Fruit fly (Drosophila melanogaster): ENCODE data around the gene CG12301.
A peak's percentile ranks its signal among the peaks of the same experiment; 100 is the strongest.

Gene CG12301

DNA sequence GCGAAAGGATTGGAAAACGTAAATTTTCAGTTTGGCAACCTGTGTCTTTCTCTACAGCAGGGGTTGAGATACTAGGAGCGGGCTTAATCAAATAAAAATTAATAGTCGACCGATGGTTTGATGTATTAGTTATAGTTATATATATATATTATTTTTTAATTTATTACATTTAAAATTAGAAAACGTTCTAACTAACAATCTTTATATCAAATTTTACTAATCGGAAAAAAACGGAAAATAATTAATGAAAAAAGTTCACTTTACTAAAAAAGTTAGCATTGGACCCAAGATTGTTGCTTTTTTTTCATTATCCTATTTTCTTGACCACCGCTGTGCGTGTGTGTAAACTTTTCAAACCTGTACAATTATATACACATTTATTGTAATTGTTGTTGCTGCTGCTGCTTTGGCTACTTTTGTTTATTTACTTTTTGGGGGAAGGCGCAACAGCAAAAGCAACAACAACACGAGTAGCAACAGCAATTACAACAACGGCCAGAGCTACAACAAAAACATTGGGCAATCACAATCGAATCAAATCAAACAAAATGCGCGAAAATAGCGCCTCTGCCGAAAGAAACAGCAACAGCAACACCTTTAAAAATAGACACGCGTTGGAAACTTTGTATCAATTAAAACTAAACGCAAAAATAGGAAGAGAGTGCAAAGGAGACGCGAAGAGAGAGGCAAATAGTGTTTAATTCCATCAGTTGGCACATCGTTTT, 12.1 kb downstream of the CG12301 start (continued):
- peak; percentile 84 for TF ChIP-seq CG15336 (GFP tag; IDR thresholded peaks at IDR 0.05)
- no peak for TF ChIP-seq topi (GFP tag; optimal IDR thresholded peaks at IDR 0.05)
- no peak for TF ChIP-seq fd85E (GFP tag; optimal IDR thresholded peaks at IDR 0.05)
- TF ChIP-seq CG6808 (GFP tag; optimal IDR thresholded peaks at IDR 0.05), result no peak
- TF ChIP-seq achi (GFP tag; optimal IDR thresholded peaks at IDR 0.05), result peak; percentile 49
- TF ChIP-seq Eip93F (GFP tag; optimal IDR thresholded peaks at IDR 0.05), result no peak
- peak; percentile 48 for TF ChIP-seq Hr4 (GFP tag; optimal IDR thresholded peaks at IDR 0.05)
- TF ChIP-seq Lpt (GFP tag; optimal IDR thresholded peaks at IDR 0.05), result no peak
- peak; percentile 81 for TF ChIP-seq CG32006 (GFP tag; optimal IDR thresholded peaks at IDR 0.05)

DNA sequence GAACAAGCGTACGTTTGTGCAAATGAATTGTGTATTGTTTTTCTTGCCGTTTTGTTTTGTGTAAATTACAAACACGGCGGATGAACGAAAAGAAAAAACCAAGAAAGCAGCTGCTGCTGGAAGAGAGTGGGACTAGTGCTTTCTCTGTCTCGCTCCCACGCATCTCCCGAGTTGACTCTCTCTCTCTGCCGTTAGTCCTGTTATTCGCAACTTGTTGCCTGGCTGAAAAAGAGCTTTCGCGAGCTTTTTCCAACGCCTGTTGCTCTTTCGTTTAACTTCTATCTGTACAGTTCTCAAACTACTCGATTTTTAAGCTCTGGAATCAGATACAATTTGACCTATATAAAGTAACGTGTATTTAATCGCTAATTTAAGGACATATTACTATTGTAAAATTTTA, 12.8 kb downstream of the CG12301 start:
- TF ChIP-seq CG6276 (GFP tag; optimal IDR thresholded peaks at IDR 0.05) (no peak), Eip78C (GFP tag) (peak; percentile 42), CG9139 (GFP tag; optimal IDR thresholded peaks at IDR 0.05) (no peak), dac (GFP tag; optimal IDR thresholded peaks at IDR 0.05) (no peak)

DNA sequence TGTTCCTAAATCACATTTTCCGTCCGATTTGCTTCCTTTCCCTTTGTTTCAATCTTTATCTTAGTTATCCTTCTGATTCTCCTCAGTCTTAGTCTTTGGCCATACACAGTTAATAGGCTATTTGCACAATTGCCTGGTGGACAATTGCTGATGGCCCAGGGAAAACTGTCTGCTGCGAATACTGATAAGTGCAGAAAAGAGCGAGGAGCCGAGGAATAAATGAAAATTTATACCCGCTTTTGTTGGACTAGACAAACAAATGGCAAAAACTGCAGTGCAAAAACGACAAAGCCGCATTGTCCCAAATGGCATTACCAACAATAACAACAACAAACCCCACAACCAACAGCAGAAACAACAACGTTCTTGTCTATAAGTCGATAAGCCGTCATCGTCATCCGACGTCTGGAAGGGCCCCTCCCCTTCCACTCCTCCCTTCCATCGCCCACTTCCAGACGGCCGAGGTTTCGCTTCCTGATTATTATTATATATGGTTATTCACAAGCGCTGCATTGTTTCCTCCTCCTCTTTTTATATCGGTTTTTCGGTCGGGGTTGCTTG, 13.6 kb downstream of the CG12301 start:
- TF ChIP-seq Eip78C (GFP tag), result peak; percentile 2
- TF ChIP-seq Sox14 (GFP tag; optimal IDR thresholded peaks at IDR 0.05), result peak; percentile 69
- TF ChIP-seq Eip93F (GFP tag; optimal IDR thresholded peaks at IDR 0.05), result peak; percentile 32
- peak; percentile 67 for TF ChIP-seq svp (GFP tag)
- no peak for TF ChIP-seq CG6854 (GFP tag; optimal IDR thresholded peaks at IDR 0.05)

DNA sequence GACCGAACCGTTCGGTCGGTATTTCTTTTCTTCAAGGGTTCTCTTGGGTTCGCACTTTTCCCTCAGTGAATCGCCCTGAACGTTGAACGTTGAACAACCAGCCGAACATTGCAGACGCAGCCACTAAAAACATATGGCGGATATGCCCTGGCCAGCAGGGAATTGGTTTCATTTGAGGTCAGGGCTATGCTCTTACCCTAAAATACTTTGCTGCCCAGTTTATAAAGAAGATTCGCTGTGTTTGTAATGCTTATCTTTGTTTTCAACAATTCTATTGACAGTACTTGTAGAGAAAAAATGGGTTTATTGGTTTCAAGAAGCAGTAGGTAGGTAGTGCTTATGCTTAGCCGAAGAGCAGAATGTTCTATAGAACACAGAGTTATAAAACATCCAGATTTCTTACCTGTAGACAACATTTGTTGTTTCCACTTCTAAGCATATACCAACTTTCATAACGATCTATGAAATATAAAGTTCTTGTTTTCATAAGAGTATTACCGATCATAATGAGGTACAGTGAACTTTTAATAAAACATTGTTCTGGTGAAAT, 14.7 kb downstream of the CG12301 start:
- peak; percentile 4 for TF ChIP-seq pdm3 (GFP tag; optimal IDR thresholded peaks at IDR 0.05)
- peak; percentile 15 for TF ChIP-seq acj6 (GFP tag; optimal IDR thresholded peaks at IDR 0.05)
- no peak for TF ChIP-seq dac (GFP tag; optimal IDR thresholded peaks at IDR 0.05)
- peak; percentile 7 for TF ChIP-seq Ets96B (tag; optimal IDR thresholded peaks at IDR 0.05)
- no peak for TF ChIP-seq Ets21C (GFP tag; optimal IDR thresholded peaks at IDR 0.05)
- TF ChIP-seq CG6808 (GFP tag; optimal IDR thresholded peaks at IDR 0.05), result peak; percentile 40
- no peak for TF ChIP-seq CG8119 (GFP tag; IDR thresholded peaks at IDR 0.05)
- no peak for TF ChIP-seq Sox102F (GFP tag; optimal IDR thresholded peaks at IDR 0.05)
- no peak for TF ChIP-seq CG4318 (GFP tag; optimal IDR thresholded peaks at IDR 0.05)
- no peak for TF ChIP-seq Met (GFP tag; optimal IDR thresholded peaks at IDR 0.05)
- TF ChIP-seq CG3032 (tag; optimal IDR thresholded peaks at IDR 0.05), result peak; percentile 21
- peak; percentile 23 for TF ChIP-seq cyc (GFP tag; optimal IDR thresholded peaks at IDR 0.05)
- peak; percentile 9 for TF ChIP-seq Hr39 (GFP tag; optimal IDR thresholded peaks at IDR 0.05)
- TF ChIP-seq topi (GFP tag; optimal IDR thresholded peaks at IDR 0.05), result peak; percentile 2
- no peak for TF ChIP-seq dsx (GFP tag; optimal IDR thresholded peaks at IDR 0.05; ENCODE audit: poor library complexity, severe bottlenecking)
- TF ChIP-seq CG6163 (GFP tag; IDR thresholded peaks at IDR 0.05), result no peak
- TF ChIP-seq achi (GFP tag; optimal IDR thresholded peaks at IDR 0.05), result peak; percentile 12
- TF ChIP-seq fd59A (GFP tag; optimal IDR thresholded peaks at IDR 0.05), result peak; percentile 1
- TF ChIP-seq Lpt (GFP tag; optimal IDR thresholded peaks at IDR 0.05), result no peak
- TF ChIP-seq fkh (GFP tag; optimal IDR thresholded peaks at IDR 0.05), result peak; percentile 30
- peak; percentile 12 for TF ChIP-seq CG10669 (GFP tag; optimal IDR thresholded peaks at IDR 0.05)
- TF ChIP-seq CG1621 (tag; optimal IDR thresholded peaks at IDR 0.05), result no peak
- TF ChIP-seq CG3919 (GFP tag; optimal IDR thresholded peaks at IDR 0.05), result no peak
- no peak for TF ChIP-seq vri (GFP tag; optimal IDR thresholded peaks at IDR 0.05)
- peak; percentile 6 for TF ChIP-seq CG31627 (GFP tag; optimal IDR thresholded peaks at IDR 0.05)
- TF ChIP-seq CG10631 (GFP tag; optimal IDR thresholded peaks at IDR 0.05), result peak; percentile 39
- no peak for TF ChIP-seq Smox (GFP tag; optimal IDR thresholded peaks at IDR 0.05)
- TF ChIP-seq lz (GFP tag; optimal IDR thresholded peaks at IDR 0.05), result peak; percentile 6
- no peak for TF ChIP-seq Eip93F (GFP tag; optimal IDR thresholded peaks at IDR 0.05)
- no peak for TF ChIP-seq fd85E (GFP tag; optimal IDR thresholded peaks at IDR 0.05)
- TF ChIP-seq svp (GFP tag), result no peak
- peak; percentile 39 for TF ChIP-seq CG32006 (GFP tag; optimal IDR thresholded peaks at IDR 0.05)
- peak; percentile 8 for TF ChIP-seq esn (GFP tag; optimal IDR thresholded peaks at IDR 0.05)
- TF ChIP-seq ss (GFP tag; optimal IDR thresholded peaks at IDR 0.05), result no peak
- TF ChIP-seq OdsH (GFP tag; optimal IDR thresholded peaks at IDR 0.05), result peak; percentile 7
- TF ChIP-seq net (GFP tag; optimal IDR thresholded peaks at IDR 0.05), result peak; percentile 30

All from whole organism, prepupa.